Worm (Caenorhabditis elegans): Measurements from ENCODE around the gene ZK381.62.

DNA sequence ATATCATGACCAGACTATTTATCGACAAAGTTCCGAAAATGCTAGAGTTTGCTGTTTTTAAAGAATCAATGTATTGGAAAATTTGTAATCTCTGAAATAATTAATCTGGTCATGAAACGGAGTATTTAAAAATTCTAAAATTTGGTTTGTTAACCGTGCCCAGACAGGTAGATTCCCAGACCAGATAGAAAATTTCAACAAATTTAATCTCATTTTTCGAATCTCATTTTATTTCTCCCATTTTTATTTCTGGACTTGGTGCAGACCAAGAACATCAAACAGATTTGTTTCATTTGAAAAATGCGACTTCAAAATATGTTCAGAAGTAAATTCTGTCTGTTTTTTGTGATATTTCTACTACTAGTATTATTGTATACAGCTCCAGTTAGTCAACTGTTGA, 48.0 kb downstream of the ZK381.62 start, which contains the start of gene T22D1.1:
- TF ChIP-seq elt-3 (tag; optimal IDR thresholded peaks at IDR 0.05): no peak
- TF ChIP-seq pha-4 (tag; optimal IDR thresholded peaks at IDR 0.05): no peak
- no peak for TF ChIP-seq nhr-12 (tag; optimal IDR thresholded peaks at IDR 0.05)
- TF ChIP-seq snpc-4 (tag; optimal IDR thresholded peaks at IDR 0.05): no peak
- TF ChIP-seq lsy-2 (tag; optimal IDR thresholded peaks at IDR 0.05): no peak
- TF ChIP-seq drap-1 (GFP tag; optimal IDR thresholded peaks at IDR 0.05): no peak
- TF ChIP-seq mep-1 (tag; optimal IDR thresholded peaks at IDR 0.05): no peak
- TF ChIP-seq ces-1 (GFP tag; optimal IDR thresholded peaks at IDR 0.05): no peak
- TF ChIP-seq elt-1 (tag; optimal IDR thresholded peaks at IDR 0.05; ENCODE audit: borderline replicate concordance, insufficient read depth): no peak
- TF ChIP-seq unc-62 (GFP tag; optimal IDR thresholded peaks at IDR 0.05): no peak
